Worm (Caenorhabditis elegans) whole organism, L4/young adult: ENCODE measurements around the gene Y43F8C.9.
A peak's percentile ranks its signal among the peaks of the same experiment; 100 is the strongest.

Experiments used
- W03F9.2 ChIP-seq: fragments of 150-350 bp; optimal IDR thresholded peaks from 2 replicates; lab custom pipeline; 2014; ENCODE audit warnings: missing biosample characterization, missing genetic modification characterization
- dao-5 ChIP-seq: sonication (generic microtip); optimal IDR thresholded peaks from 2 replicates; lab custom pipeline; 2016; ENCODE audit warnings: missing genotype, missing genetic modification characterization, moderate library complexity, missing compliant biosample characterization
- him-1 ChIP-seq: sonication (generic microtip); optimal IDR thresholded peaks from 2 replicates; lab custom pipeline; 2016; ENCODE audit warnings: missing genotype, missing genetic modification reagents, missing genetic modification characterization, missing compliant biosample characterization

Gene Y43F8C.9

ce11 chrV:19624749-19625148 is 21.2 kb upstream of the Y43F8C.9 start, which contains the start of gene dyf-19:
Gene dyf-19, plus strand, starts transcription at chrV:19625049.
- TF ChIP-seq dao-5 (tag; lab: Kevin White, UChicago), result no peak
- TF ChIP-seq W03F9.2 (tag; lab: Kevin White, UChicago), result no peak

ce11 chrV:19625719-19626118 is 20.2 kb upstream of the Y43F8C.9 start:
- TF ChIP-seq him-1, result no peak
- TF ChIP-seq W03F9.2 (tag; lab: Kevin White, UChicago), result no peak
- TF ChIP-seq dao-5 (tag; lab: Kevin White, UChicago), result no peak

- TF ChIP-seq W03F9.2 (tag; lab: Kevin White, UChicago) (no peak), him-1 (no peak), dao-5 (tag; lab: Kevin White, UChicago) (no peak)
These were observed 16.4 kb upstream of the Y43F8C.9 start for ce11 chrV:19629544-19629943.

ce11 chrV:19629973-19630372 is 15.9 kb upstream of the Y43F8C.9 start:
- TF ChIP-seq him-1, result no peak
- no peak for TF ChIP-seq dao-5 (tag; lab: Kevin White, UChicago)
- no peak for TF ChIP-seq W03F9.2 (tag; lab: Kevin White, UChicago)

- TF ChIP-seq dao-5 (tag; lab: Kevin White, UChicago), result no peak
- no peak for TF ChIP-seq him-1
- no peak for TF ChIP-seq W03F9.2 (tag; lab: Kevin White, UChicago)
These were observed 15.3 kb upstream of the Y43F8C.9 start for ce11 chrV:19630569-19630968.

ce11 chrV:19632546-19632945 is 13.4 kb upstream of the Y43F8C.9 start, which contains the start of gene Y43F8C.5:
Gene Y43F8C.5, minus strand, starts transcription at chrV:19632646.
- TF ChIP-seq him-1, result no peak
- TF ChIP-seq W03F9.2 (tag; lab: Kevin White, UChicago), result no peak
- no peak for TF ChIP-seq dao-5 (tag; lab: Kevin White, UChicago)

- TF ChIP-seq W03F9.2 (tag; lab: Kevin White, UChicago) (no peak), dao-5 (tag; lab: Kevin White, UChicago) (no peak), him-1 (no peak)
These were observed 13.0 kb upstream of the Y43F8C.9 start for ce11 chrV:19632948-19633347.

ce11 chrV:19634197-19634596 is 11.7 kb upstream of the Y43F8C.9 start:
- TF ChIP-seq dao-5 (tag; lab: Kevin White, UChicago), result no peak
- TF ChIP-seq W03F9.2 (tag; lab: Kevin White, UChicago), result no peak
- no peak for TF ChIP-seq him-1

ce11 chrV:19636194-19636584 is 9.7 kb upstream of the Y43F8C.9 start:
- no peak for TF ChIP-seq dao-5 (tag; lab: Kevin White, UChicago)
- TF ChIP-seq him-1, result no peak
- TF ChIP-seq W03F9.2 (tag; lab: Kevin White, UChicago), result no peak

ce11 chrV:19637890-19638289 is 8.0 kb upstream of the Y43F8C.9 start:
- TF ChIP-seq W03F9.2 (tag; lab: Kevin White, UChicago), result no peak
- no peak for TF ChIP-seq dao-5 (tag; lab: Kevin White, UChicago)
- TF ChIP-seq him-1, result no peak

- TF ChIP-seq him-1, result no peak
- no peak for TF ChIP-seq W03F9.2 (tag; lab: Kevin White, UChicago)
- no peak for TF ChIP-seq dao-5 (tag; lab: Kevin White, UChicago)
These were observed 5.1 kb upstream of the Y43F8C.9 start, which contains the start of gene Y43F8C.6 for ce11 chrV:19640808-19641207. Gene Y43F8C.6, minus strand, starts transcription at chrV:19640908.

ce11 chrV:19643015-19643414 is 2.9 kb upstream of the Y43F8C.9 start:
- TF ChIP-seq dao-5 (tag; lab: Kevin White, UChicago) (peak; percentile 82), him-1 (peak; percentile 79), W03F9.2 (tag; lab: Kevin White, UChicago) (peak; percentile 49)

ce11 chrV:19643903-19644302 is 2.0 kb upstream of the Y43F8C.9 start, which contains the start of the genes Y43F8C.7 and mrps-28:
Gene Y43F8C.7, minus strand, starts transcription at chrV:19644030.
Gene mrps-28, plus strand, starts transcription at chrV:19644239.
- TF ChIP-seq dao-5 (tag; lab: Kevin White, UChicago), result no peak
- TF ChIP-seq W03F9.2 (tag; lab: Kevin White, UChicago), result peak; percentile 26
- TF ChIP-seq him-1, result no peak

ce11 chrV:19655151-19655550 is 9.2 kb downstream of the Y43F8C.9 start, which contains the start of gene dmd-3:
Gene dmd-3, minus strand, starts transcription at chrV:19655251.
- no peak for TF ChIP-seq him-1
- TF ChIP-seq W03F9.2 (tag; lab: Kevin White, UChicago), result no peak
- TF ChIP-seq dao-5 (tag; lab: Kevin White, UChicago), result no peak

- TF ChIP-seq dao-5 (tag; lab: Kevin White, UChicago), result no peak
- no peak for TF ChIP-seq him-1
- no peak for TF ChIP-seq W03F9.2 (tag; lab: Kevin White, UChicago)
These were observed 18.7 kb downstream of the Y43F8C.9 start for ce11 chrV:19664574-19664973.
